Worm (Caenorhabditis elegans) whole organism, early embryonic: Measurements from ENCODE around the gene pigb-1.

ENCODE experiments used
- B0310.2 ChIP-seq: sonication (generic microtip); optimal IDR thresholded peaks from 2 replicates; lab custom pipeline; 2016; ENCODE audit warnings: mild to moderate bottlenecking, missing genetic modification characterization, missing compliant biosample characterization
- F13C5.2 ChIP-seq: sonication (generic microtip); optimal IDR thresholded peaks from 2 replicates; lab custom pipeline; 2017; ENCODE audit warnings: mild to moderate bottlenecking, missing genetic modification characterization, inconsistent platforms, missing compliant biosample characterization
- aly-1 ChIP-seq: sonication (generic microtip); optimal IDR thresholded peaks from 2 replicates; lab custom pipeline; 2016; ENCODE audit warnings: missing genetic modification characterization, missing compliant biosample characterization
- ama-1 ChIP-seq: fragments of 150-350 bp; optimal IDR thresholded peaks from 2 replicates; lab custom pipeline; 2014
- ceh-13 ChIP-seq: fragments of 200-800 bp; sonication (Bioruptor generic); optimal IDR thresholded peaks from 2 replicates; lab custom pipeline; 2018; ENCODE audit warnings: mild to moderate bottlenecking, missing genetic modification characterization, missing compliant biosample characterization
- ceh-36 ChIP-seq: sonication (generic microtip); optimal IDR thresholded peaks from 2 replicates; lab custom pipeline; 2016; ENCODE audit warnings: missing genetic modification characterization, inconsistent platforms, missing compliant biosample characterization
- ets-7 ChIP-seq: sonication (generic microtip); optimal IDR thresholded peaks from 2 replicates; lab custom pipeline; 2016; ENCODE audit warnings: missing genotype, missing genetic modification characterization, missing compliant biosample characterization
- flt-1 ChIP-seq: fragments of 200-800 bp; sonication (Bioruptor generic); IDR thresholded peaks from 2 replicates; pipeline ENCODE4 v1.3.6; 2022; ENCODE audit warnings: missing genetic modification characterization, missing compliant biosample characterization
- hmbx-1 ChIP-seq: sonication (generic microtip); optimal IDR thresholded peaks from 2 replicates; lab custom pipeline; 2016; ENCODE audit warnings: mild to moderate bottlenecking, missing genetic modification characterization, missing compliant biosample characterization
- hmg-4 ChIP-seq: fragments of 200-800 bp; sonication (Bioruptor generic); optimal IDR thresholded peaks from 2 replicates; lab custom pipeline; 2018; ENCODE audit warnings: mild to moderate bottlenecking, missing genetic modification characterization, missing compliant biosample characterization
- hnd-1 ChIP-seq: sonication (generic microtip); optimal IDR thresholded peaks from 2 replicates; lab custom pipeline; 2016; ENCODE audit warnings: missing genetic modification characterization, missing compliant biosample characterization
- pes-1 ChIP-seq: fragments of 200-800 bp; sonication (Bioruptor generic); IDR thresholded peaks from 2 replicates; pipeline ENCODE4 v1.3.6; 2022; ENCODE audit warnings: missing genetic modification reagents, missing genetic modification characterization, missing compliant biosample characterization
- scrt-1 ChIP-seq: fragments of 200-800 bp; sonication (Bioruptor generic); IDR thresholded peaks from 2 replicates; pipeline ENCODE4 v1.3.6; 2022; ENCODE audit warnings: missing genetic modification characterization, missing compliant biosample characterization
- sea-1 ChIP-seq: fragments of 200-800 bp; sonication (Bioruptor generic); conservative IDR thresholded peaks from 2 replicates; pipeline ENCODE4 v1.3.6; 2022; ENCODE audit warnings: missing genetic modification characterization, missing compliant biosample characterization
- tbx-11 ChIP-seq: fragments of 200-800 bp; sonication (Bioruptor generic); IDR thresholded peaks from 2 replicates; pipeline ENCODE4 v1.3.6; 2022; ENCODE audit warnings: missing genetic modification characterization, missing compliant biosample characterization
- tbx-37 ChIP-seq: fragments of 200-800 bp; sonication (Bioruptor generic); conservative IDR thresholded peaks from 2 replicates; pipeline ENCODE4 v1.3.6; 2022; ENCODE audit warnings: missing genetic modification reagents, missing genetic modification characterization, missing compliant biosample characterization
- tra-4 ChIP-seq: sonication (generic microtip); optimal IDR thresholded peaks from 2 replicates; lab custom pipeline; 2017; ENCODE audit warnings: missing genetic modification characterization, missing compliant biosample characterization

The pigb-1 gene

ce11 chrII:5027952-5028351 is 35.1 kb upstream of the pigb-1 start:
- TF ChIP-seq ceh-13 (GFP tag; lab: Kevin White, UChicago) (no peak), aly-1 (tag; lab: Kevin White, UChicago) (no peak), tbx-37 (GFP tag; lab: Robert Waterston, UW) (no peak), hmg-4 (GFP tag; lab: Kevin White, UChicago) (no peak), ceh-36 (tag; lab: Kevin White, UChicago) (no peak), hmbx-1 (tag; lab: Kevin White, UChicago) (no peak), pes-1 (no peak), sea-1 (GFP tag; lab: Robert Waterston, UW) (no peak), ets-7 (tag; lab: Kevin White, UChicago) (no peak), hnd-1 (no peak), F13C5.2 (tag; lab: Kevin White, UChicago) (no peak), flt-1 (GFP tag; lab: Robert Waterston, UW) (no peak)

ce11 chrII:5022381-5022855 is 29.5 kb upstream of the pigb-1 start, which contains the start of the genes nsy-1 and F59A6.13:
nsy-1 (plus strand) TSS chrII:5022757.
F59A6.13 (plus strand) TSS chrII:5022805.
- TF ChIP-seq scrt-1 (GFP tag; lab: Robert Waterston, UW): no peak
- TF ChIP-seq pes-1: no peak
- TF ChIP-seq tbx-11 (GFP tag; lab: Robert Waterston, UW): no peak
- TF ChIP-seq aly-1 (tag; lab: Kevin White, UChicago): no peak
- TF ChIP-seq F13C5.2 (tag; lab: Kevin White, UChicago): no peak
- no peak for TF ChIP-seq ceh-36 (tag; lab: Kevin White, UChicago)
- TF ChIP-seq tra-4 (tag; lab: Kevin White, UChicago): no peak
- no peak for TF ChIP-seq ceh-13 (GFP tag; lab: Kevin White, UChicago)
- no peak for TF ChIP-seq ama-1
- TF ChIP-seq B0310.2 (tag; lab: Kevin White, UChicago): no peak
- no peak for TF ChIP-seq sea-1 (GFP tag; lab: Robert Waterston, UW)
- no peak for TF ChIP-seq flt-1 (GFP tag; lab: Robert Waterston, UW)
- TF ChIP-seq hmbx-1 (tag; lab: Kevin White, UChicago): no peak
- no peak for TF ChIP-seq hnd-1
- no peak for TF ChIP-seq hmg-4 (GFP tag; lab: Kevin White, UChicago)

ce11 chrII:5021518-5021917 is 28.6 kb upstream of the pigb-1 start:
- TF ChIP-seq sea-1 (GFP tag; lab: Robert Waterston, UW) (no peak), ceh-13 (GFP tag; lab: Kevin White, UChicago) (no peak), aly-1 (tag; lab: Kevin White, UChicago) (no peak), B0310.2 (tag; lab: Kevin White, UChicago) (no peak), hmg-4 (GFP tag; lab: Kevin White, UChicago) (no peak), flt-1 (GFP tag; lab: Robert Waterston, UW) (no peak), tbx-11 (GFP tag; lab: Robert Waterston, UW) (no peak), tbx-37 (GFP tag; lab: Robert Waterston, UW) (no peak), F13C5.2 (tag; lab: Kevin White, UChicago) (no peak), ama-1 (no peak), hnd-1 (no peak), ceh-36 (tag; lab: Kevin White, UChicago) (no peak), ets-7 (tag; lab: Kevin White, UChicago) (no peak), pes-1 (no peak), tra-4 (tag; lab: Kevin White, UChicago) (no peak), hmbx-1 (tag; lab: Kevin White, UChicago) (no peak), scrt-1 (GFP tag; lab: Robert Waterston, UW) (no peak)

DNA sequence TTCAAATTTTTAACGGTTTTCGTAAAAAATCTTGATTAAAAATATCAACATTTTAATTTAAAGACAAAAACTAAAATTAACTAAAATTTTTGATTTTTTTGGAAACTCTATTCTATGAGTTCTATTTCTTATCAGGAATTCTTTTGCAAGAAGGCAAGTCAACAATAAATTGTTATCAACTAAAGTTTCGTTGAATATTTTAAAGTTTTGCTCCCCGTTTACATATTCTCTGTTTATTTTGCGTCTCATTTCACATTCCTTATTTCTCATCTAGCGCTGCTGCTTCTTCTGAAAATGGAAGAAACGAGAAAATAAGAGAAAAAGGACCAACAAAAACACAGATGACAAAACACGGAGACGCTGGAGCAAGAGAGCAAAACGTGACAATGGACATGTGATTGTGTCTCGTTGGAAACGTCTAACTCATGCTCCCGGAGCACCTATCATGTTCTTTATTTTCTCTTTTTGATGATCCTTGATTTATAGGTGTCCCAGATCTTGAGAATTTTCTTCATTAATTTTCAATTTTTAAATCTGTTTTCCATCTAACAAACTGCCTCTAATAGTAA is 27.7 kb upstream of the pigb-1 start:
- TF ChIP-seq ceh-36 (tag; lab: Kevin White, UChicago) (no peak), ets-7 (tag; lab: Kevin White, UChicago) (no peak), tra-4 (tag; lab: Kevin White, UChicago) (no peak), ceh-13 (GFP tag; lab: Kevin White, UChicago) (no peak), hmbx-1 (tag; lab: Kevin White, UChicago) (no peak), hmg-4 (GFP tag; lab: Kevin White, UChicago) (no peak), tbx-11 (GFP tag; lab: Robert Waterston, UW) (no peak), sea-1 (GFP tag; lab: Robert Waterston, UW) (no peak), aly-1 (tag; lab: Kevin White, UChicago) (no peak), hnd-1 (no peak), F13C5.2 (tag; lab: Kevin White, UChicago) (no peak), tbx-37 (GFP tag; lab: Robert Waterston, UW) (no peak), pes-1 (no peak), scrt-1 (GFP tag; lab: Robert Waterston, UW) (no peak)

DNA sequence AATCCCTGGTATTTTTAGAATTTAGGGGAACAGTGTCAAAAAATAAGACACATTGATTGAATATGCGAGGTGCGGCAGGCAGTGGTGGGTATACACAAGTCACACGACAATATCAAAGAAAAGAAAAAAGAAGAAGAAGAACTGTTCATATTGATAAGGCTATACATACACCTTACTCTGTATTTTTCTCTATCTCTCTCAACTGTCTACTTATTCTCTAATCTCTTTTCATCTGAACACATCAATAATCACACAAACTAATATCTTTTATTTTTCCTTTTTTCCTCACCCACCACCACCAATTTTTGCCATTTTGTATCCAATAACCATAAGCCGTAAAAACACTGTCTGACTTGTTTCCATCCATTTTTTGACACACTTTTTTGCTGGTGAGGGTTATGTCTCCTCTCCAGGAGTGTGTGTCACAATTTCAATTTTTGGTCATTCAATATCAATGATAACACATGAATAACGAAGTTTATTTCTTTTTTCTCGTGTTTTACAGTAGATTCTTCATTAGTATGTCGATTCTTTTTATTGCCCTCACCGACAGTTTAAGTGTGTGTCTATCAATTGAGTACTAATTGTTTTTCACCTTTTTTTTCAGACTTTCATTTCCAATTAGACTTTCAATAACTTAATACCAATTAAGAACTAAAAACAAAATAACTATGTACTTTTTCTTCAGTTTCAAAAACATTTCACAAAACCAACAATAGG is 26.7 kb upstream of the pigb-1 start:
- no peak for TF ChIP-seq F13C5.2 (tag; lab: Kevin White, UChicago)
- TF ChIP-seq ceh-36 (tag; lab: Kevin White, UChicago): no peak
- no peak for TF ChIP-seq pes-1
- no peak for TF ChIP-seq hmbx-1 (tag; lab: Kevin White, UChicago)
- no peak for TF ChIP-seq ama-1
- TF ChIP-seq sea-1 (GFP tag; lab: Robert Waterston, UW): no peak
- TF ChIP-seq hnd-1: no peak
- no peak for TF ChIP-seq hmg-4 (GFP tag; lab: Kevin White, UChicago)
- TF ChIP-seq flt-1 (GFP tag; lab: Robert Waterston, UW): no peak
- no peak for TF ChIP-seq tbx-11 (GFP tag; lab: Robert Waterston, UW)
- TF ChIP-seq ceh-13 (GFP tag; lab: Kevin White, UChicago): no peak
- no peak for TF ChIP-seq ets-7 (tag; lab: Kevin White, UChicago)
- no peak for TF ChIP-seq aly-1 (tag; lab: Kevin White, UChicago)
- no peak for TF ChIP-seq tbx-37 (GFP tag; lab: Robert Waterston, UW)
- no peak for TF ChIP-seq tra-4 (tag; lab: Kevin White, UChicago)

ce11 chrII:5018578-5018977 is 25.7 kb upstream of the pigb-1 start:
- TF ChIP-seq ceh-13 (GFP tag; lab: Kevin White, UChicago): no peak
- TF ChIP-seq ama-1: no peak
- no peak for TF ChIP-seq B0310.2 (tag; lab: Kevin White, UChicago)
- TF ChIP-seq ets-7 (tag; lab: Kevin White, UChicago): no peak
- TF ChIP-seq ceh-36 (tag; lab: Kevin White, UChicago): no peak
- no peak for TF ChIP-seq F13C5.2 (tag; lab: Kevin White, UChicago)
- TF ChIP-seq aly-1 (tag; lab: Kevin White, UChicago): no peak
- TF ChIP-seq hnd-1: no peak
- no peak for TF ChIP-seq sea-1 (GFP tag; lab: Robert Waterston, UW)
- no peak for TF ChIP-seq tbx-11 (GFP tag; lab: Robert Waterston, UW)
- no peak for TF ChIP-seq hmg-4 (GFP tag; lab: Kevin White, UChicago)
- no peak for TF ChIP-seq scrt-1 (GFP tag; lab: Robert Waterston, UW)
- no peak for TF ChIP-seq tbx-37 (GFP tag; lab: Robert Waterston, UW)
- TF ChIP-seq pes-1: no peak
- no peak for TF ChIP-seq tra-4 (tag; lab: Kevin White, UChicago)
